Worm (Caenorhabditis elegans) whole organism, L3 larva: Measurements from ENCODE around the gene Y15E3A.5.

Experiments used
- R02D3.7 ChIP-seq: fragments of 150-350 bp; optimal IDR thresholded peaks from 2 replicates; lab custom pipeline; 2014; ENCODE audit warnings: missing biosample characterization, missing genetic modification characterization
- ZK546.5 ChIP-seq: sonication (generic microtip); optimal IDR thresholded peaks from 2 replicates; lab custom pipeline; 2017; ENCODE audit warnings: missing biosample characterization, missing genetic modification characterization
- aly-2 ChIP-seq: fragments of 150-350 bp; optimal IDR thresholded peaks from 2 replicates; lab custom pipeline; 2014; ENCODE audit warnings: missing biosample characterization, missing genetic modification characterization
- ceh-16 ChIP-seq: sonication (generic microtip); optimal IDR thresholded peaks from 2 replicates; lab custom pipeline; 2017; ENCODE audit warnings: missing biosample characterization, missing genetic modification characterization
- ceh-82 ChIP-seq: fragments of 150-350 bp; optimal IDR thresholded peaks from 2 replicates; lab custom pipeline; 2014; ENCODE audit warnings: missing biosample characterization, missing genetic modification characterization
- ceh-9 ChIP-seq: sonication (generic microtip); optimal IDR thresholded peaks from 2 replicates; lab custom pipeline; 2018; ENCODE audit warnings: missing biosample characterization, missing genetic modification characterization
- egl-5 ChIP-seq: fragments of 150-350 bp; optimal IDR thresholded peaks from 2 replicates; lab custom pipeline; 2017; ENCODE audit warnings: missing biosample characterization, missing genetic modification reagents, missing genetic modification characterization, inconsistent platforms
- elt-1 ChIP-seq: fragments of 150-350 bp; optimal IDR thresholded peaks from 2 replicates; lab custom pipeline; 2014; ENCODE audit warnings: missing biosample characterization, missing genetic modification characterization
- elt-2 ChIP-seq: sonication (generic microtip); optimal IDR thresholded peaks from 2 replicates; lab custom pipeline; 2016; ENCODE audit warnings: missing genetic modification reagents, mild to moderate bottlenecking, missing genetic modification characterization, missing compliant biosample characterization
- elt-3 ChIP-seq, 3 experiments: fragments of 150-350 bp in 1 of 3; sonication (generic microtip) in 2 of 3; optimal IDR thresholded peaks; 2 replicates in 2 of 3; 4 replicates in 1 of 3; lab custom pipeline; 2014 to 2017; ENCODE audit warnings: missing biosample characterization in 3 of 3, missing genetic modification characterization in 3 of 3
- eor-1 ChIP-seq, 2 experiments: fragments of 150-350 bp; optimal IDR thresholded peaks; 2 replicates each; lab custom pipeline; 2014 to 2018; ENCODE audit warnings: missing biosample characterization in 2 of 2, missing genetic modification characterization in 2 of 2
- fkh-10 ChIP-seq: sonication (generic microtip); optimal IDR thresholded peaks from 2 replicates; lab custom pipeline; 2017; ENCODE audit warnings: missing biosample characterization, missing genetic modification reagents, missing genetic modification characterization
- fos-1 ChIP-seq: fragments of 150-350 bp; optimal IDR thresholded peaks from 2 replicates; lab custom pipeline; 2014; ENCODE audit warnings: missing biosample characterization, missing genetic modification characterization
- hmg-11 ChIP-seq: sonication (generic microtip); optimal IDR thresholded peaks from 2 replicates; lab custom pipeline; 2016; ENCODE audit warnings: missing genetic modification characterization, missing compliant biosample characterization
- lin-15B ChIP-seq: fragments of 150-350 bp; optimal IDR thresholded peaks from 2 replicates; lab custom pipeline; 2014; ENCODE audit warnings: missing biosample characterization, missing genetic modification characterization
- lin-39 ChIP-seq: fragments of 150-350 bp; optimal IDR thresholded peaks from 2 replicates; lab custom pipeline; 2018; ENCODE audit warnings: missing biosample characterization, missing genetic modification reagents, missing genetic modification characterization
- mdl-1 ChIP-seq: fragments of 150-350 bp; optimal IDR thresholded peaks from 2 replicates; lab custom pipeline; 2014; ENCODE audit warnings: missing biosample characterization, missing genetic modification characterization
- mml-1 ChIP-seq: fragments of 150-350 bp; sonication (generic microtip); optimal IDR thresholded peaks from 3 replicates; lab custom pipeline; 2014; ENCODE audit warnings: missing biosample characterization, missing genetic modification characterization
- nfya-1 ChIP-seq: sonication (generic microtip); optimal IDR thresholded peaks from 2 replicates; lab custom pipeline; 2017; ENCODE audit warnings: missing genetic modification characterization, mild to moderate bottlenecking, missing compliant biosample characterization, antibody characterized with exemption, moderate library complexity; ENCODE audit not compliant: insufficient read depth
- nhr-12 ChIP-seq: fragments of 150-350 bp; optimal IDR thresholded peaks from 2 replicates; lab custom pipeline; 2014; ENCODE audit warnings: missing biosample characterization, missing genetic modification characterization
- nhr-23 ChIP-seq: fragments of 150-350 bp; optimal IDR thresholded peaks from 2 replicates; lab custom pipeline; 2014; ENCODE audit warnings: missing biosample characterization, missing genetic modification reagents, missing genetic modification characterization
- nhr-237 ChIP-seq: fragments of 150-350 bp; optimal IDR thresholded peaks from 2 replicates; lab custom pipeline; 2014; ENCODE audit warnings: missing biosample characterization, missing genetic modification characterization
- nhr-25 ChIP-seq: sonication (generic microtip); optimal IDR thresholded peaks from 2 replicates; lab custom pipeline; 2017; ENCODE audit warnings: missing biosample characterization, missing genetic modification characterization
- nhr-43 ChIP-seq: sonication (generic microtip); optimal IDR thresholded peaks from 2 replicates; lab custom pipeline; 2016; ENCODE audit warnings: mild to moderate bottlenecking, missing genetic modification characterization, missing compliant biosample characterization; ENCODE audit not compliant: poor library complexity, severe bottlenecking
- pha-4 ChIP-seq: fragments of 150-350 bp; optimal IDR thresholded peaks from 2 replicates; lab custom pipeline; 2014; ENCODE audit warnings: missing biosample characterization, missing genetic modification reagents, missing genetic modification characterization
- pqm-1 ChIP-seq: fragments of 150-350 bp; optimal IDR thresholded peaks from 2 replicates; lab custom pipeline; 2017; ENCODE audit warnings: missing biosample characterization, missing genetic modification characterization, inconsistent platforms
- tbx-2 ChIP-seq: sonication (generic microtip); optimal IDR thresholded peaks from 2 replicates; lab custom pipeline; 2016; ENCODE audit warnings: mild to moderate bottlenecking, missing genetic modification characterization, missing compliant biosample characterization
- unc-39 ChIP-seq: sonication (generic microtip); optimal IDR thresholded peaks from 4 replicates; lab custom pipeline; 2017; ENCODE audit warnings: missing biosample characterization, missing genetic modification characterization
- zag-1 ChIP-seq: fragments of 150-350 bp; optimal IDR thresholded peaks from 2 replicates; lab custom pipeline; 2014; ENCODE audit warnings: missing biosample characterization, missing genetic modification characterization
- ztf-11 ChIP-seq: fragments of 150-350 bp; optimal IDR thresholded peaks from 2 replicates; lab custom pipeline; 2014; ENCODE audit warnings: missing biosample characterization, missing genetic modification characterization

Gene Y15E3A.5

DNA sequence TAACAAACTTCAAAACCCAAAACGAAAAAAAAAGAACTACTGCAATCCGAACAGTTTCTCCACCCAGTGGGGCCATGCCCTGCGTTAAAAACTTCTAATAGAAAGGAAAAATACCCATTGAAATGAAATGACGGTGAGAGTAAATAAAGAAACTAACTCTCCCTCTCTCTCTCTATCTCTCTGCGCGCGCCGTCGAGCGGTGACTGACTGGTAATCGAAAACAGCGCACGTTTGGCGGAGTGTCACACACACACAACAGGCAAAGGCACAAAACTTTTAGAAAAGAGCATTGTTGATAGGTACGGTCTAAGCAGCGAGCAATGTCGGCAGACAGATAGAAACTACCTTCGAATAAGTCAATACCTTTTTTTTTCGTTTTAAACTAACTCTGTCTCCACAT lies 36.2 kb downstream of the Y15E3A.5 start (continued):
- TF ChIP-seq lin-15B (no peak), elt-1 (no peak), ZK546.5 (tag; lab: Kevin White, UChicago) (no peak), pha-4 (tag; lab: Kevin White, UChicago) (peak; percentile 97), ceh-9 (tag; lab: Kevin White, UChicago) (no peak), nhr-12 (no peak), zag-1 (tag; lab: Kevin White, UChicago) (no peak), unc-39 (tag; lab: Kevin White, UChicago) (no peak), hmg-11 (peak; percentile 3)

DNA sequence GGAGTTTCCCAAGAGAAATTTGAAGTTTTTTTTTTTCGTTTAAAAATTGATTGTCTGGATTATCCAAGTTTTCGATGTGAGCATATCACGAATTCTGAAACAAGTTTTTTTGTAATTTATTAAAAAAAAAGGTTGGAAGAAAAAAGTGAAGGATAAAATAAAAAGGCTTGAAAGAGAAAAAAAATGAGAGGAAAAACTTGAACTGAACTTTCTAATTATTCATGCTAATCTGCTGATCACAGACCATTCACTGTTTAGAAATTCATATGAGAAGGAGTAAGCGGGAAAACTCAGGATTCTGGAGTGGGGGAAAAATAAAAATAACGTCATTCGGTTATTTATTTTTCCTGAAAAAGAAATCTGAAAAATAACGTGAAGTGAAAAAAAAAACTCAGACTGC lies 37.4 kb downstream of the Y15E3A.5 start, which contains the start of gene svh-5:
Gene svh-5, minus strand, starts transcription at position 101 of the 400 bp plus-strand sequence.
- TF ChIP-seq elt-1 (no peak), tbx-2 (tag; lab: Kevin White, UChicago) (no peak), ZK546.5 (tag; lab: Kevin White, UChicago) (no peak), ceh-82 (tag; lab: Kevin White, UChicago) (no peak)
- TF ChIP-seq, all 47 proteins: peak for 0

DNA sequence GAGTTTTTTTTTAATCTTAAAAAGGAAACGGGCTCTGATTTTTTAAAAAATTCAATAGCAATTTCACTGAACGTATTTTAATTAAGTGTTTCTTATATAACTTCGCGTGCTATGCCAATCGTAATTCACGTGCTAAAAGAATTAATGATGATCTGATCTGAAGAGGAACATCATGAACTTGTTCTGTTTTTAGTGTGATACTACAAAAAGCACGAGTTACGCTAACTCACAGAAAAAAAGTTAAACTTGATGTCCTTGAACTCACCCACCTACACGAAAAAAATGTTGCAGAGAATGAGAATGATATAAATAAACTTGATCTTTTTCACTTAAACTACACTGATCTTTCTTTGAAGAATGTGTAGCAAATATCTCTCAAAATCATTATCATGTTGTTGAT lies 39.5 kb downstream of the Y15E3A.5 start:
- TF ChIP-seq ztf-11 (tag; lab: Kevin White, UChicago) = no peak
- TF ChIP-seq pha-4 (tag; lab: Kevin White, UChicago) = no peak
- TF ChIP-seq egl-5 = no peak
- TF ChIP-seq lin-15B = no peak
- TF ChIP-seq mdl-1 (tag; lab: Kevin White, UChicago) = no peak
- TF ChIP-seq nhr-25 (tag; lab: Kevin White, UChicago) = peak; percentile 87
- TF ChIP-seq mml-1 (tag; lab: Kevin White, UChicago) = no peak
- no peak for TF ChIP-seq fkh-10 (GFP tag; lab: Kevin White, UChicago)
- peak in 1 of 3 experiments; percentile 6 for TF ChIP-seq elt-3 (tag; optimal IDR thresholded peaks at IDR 0.05; lab: Kevin White, UChicago)
- peak; percentile 1 for TF ChIP-seq nhr-43 (tag; lab: Kevin White, UChicago)

ce11 chrX:15380437-15380836 lies 40.1 kb downstream of the Y15E3A.5 start:
- TF ChIP-seq tbx-2 (tag; lab: Kevin White, UChicago) (no peak), nhr-23 (tag; lab: Kevin White, UChicago) (peak; percentile 61), pqm-1 (tag; lab: Kevin White, UChicago) (no peak), eor-1 (tag; optimal IDR thresholded peaks at IDR 0.05; lab: Kevin White, UChicago) (no peak)

DNA sequence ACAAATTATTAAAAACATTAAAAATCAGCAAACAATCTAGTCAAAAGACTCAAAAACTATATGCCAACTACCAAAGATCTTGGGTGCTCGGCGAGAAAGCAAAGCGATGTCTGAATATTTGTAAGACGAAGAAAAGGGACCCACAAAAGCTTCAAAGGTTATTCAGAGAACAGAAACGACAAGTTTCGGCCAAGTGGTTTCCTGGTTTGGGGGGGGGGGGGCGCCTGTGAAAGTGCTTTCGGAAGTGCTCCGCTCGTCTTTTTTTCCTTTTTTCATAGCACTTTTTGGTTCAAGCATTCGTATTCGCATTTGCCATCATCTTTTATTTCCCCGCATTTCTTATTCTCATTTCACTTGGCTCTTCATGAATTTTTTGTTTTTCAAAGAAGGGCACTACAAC lies 41.1 kb downstream of the Y15E3A.5 start:
- TF ChIP-seq nhr-237 (tag; lab: Kevin White, UChicago) (no peak), fkh-10 (GFP tag; lab: Kevin White, UChicago) (peak; percentile 73)
- TF ChIP-seq, all 47 proteins: peak for 1

- TF ChIP-seq nfya-1 (tag; lab: Kevin White, UChicago) (peak; percentile 21), nhr-25 (tag; lab: Kevin White, UChicago) (peak; percentile 9), lin-39 (tag; lab: Kevin White, UChicago) (no peak), lin-15B (no peak), tbx-2 (tag; lab: Kevin White, UChicago) (no peak), eor-1 (tag; optimal IDR thresholded peaks at IDR 0.05; lab: Kevin White, UChicago) (no peak), aly-2 (tag; lab: Kevin White, UChicago) (no peak), R02D3.7 (tag; lab: Kevin White, UChicago) (no peak), ztf-11 (tag; lab: Kevin White, UChicago) (no peak), nhr-23 (tag; lab: Kevin White, UChicago) (peak; percentile 33), mdl-1 (tag; lab: Kevin White, UChicago) (no peak), ceh-82 (tag; lab: Kevin White, UChicago) (no peak)
Observed at ce11 chrX:15382256-15382655, 41.9 kb downstream of the Y15E3A.5 start.

DNA sequence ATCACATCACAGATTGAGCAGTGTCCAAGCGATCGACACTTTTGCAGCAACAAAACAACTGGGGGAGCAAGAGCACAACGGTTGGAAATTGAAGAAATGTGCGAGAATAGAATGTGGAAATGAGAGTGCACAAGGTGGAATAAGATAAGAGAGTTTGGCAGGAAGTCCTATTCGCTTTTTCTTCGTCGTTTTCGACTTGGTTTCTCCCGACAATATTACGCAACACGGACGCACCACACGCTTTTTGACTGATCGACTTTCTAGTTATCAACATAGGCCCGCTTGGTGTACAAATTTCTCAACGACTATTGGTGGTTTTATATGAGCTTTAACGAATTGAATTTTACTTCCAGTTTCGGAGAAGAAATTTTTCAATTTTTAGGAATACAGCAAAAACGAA lies 42.6 kb downstream of the Y15E3A.5 start:
- peak; percentile 33 for TF ChIP-seq pqm-1 (tag; lab: Kevin White, UChicago)
- TF ChIP-seq elt-2 (tag; lab: Kevin White, UChicago) = peak; percentile 46
- peak; percentile 43 for TF ChIP-seq lin-39 (tag; lab: Kevin White, UChicago)
- TF ChIP-seq ceh-16 = no peak
- TF ChIP-seq unc-39 (tag; lab: Kevin White, UChicago) = no peak
- TF ChIP-seq nhr-12 = no peak
- no peak for TF ChIP-seq hmg-11
- peak; percentile 6 for TF ChIP-seq nfya-1 (tag; lab: Kevin White, UChicago)
- TF ChIP-seq fos-1 (tag; lab: Kevin White, UChicago) = no peak
- no peak for TF ChIP-seq nhr-237 (tag; lab: Kevin White, UChicago)
- no peak for TF ChIP-seq egl-5
